Fruit fly (Drosophila melanogaster): ENCODE measurements around the gene gskt.

gskt gene

dm6 chr3R:31384108-31384507 is 11.9 kb downstream of the gskt start (continued):
- TF ChIP-seq repo (GFP tag; optimal IDR thresholded peaks at IDR 0.05) (peak; percentile 94), CG3163 (GFP tag; optimal IDR thresholded peaks at IDR 0.05) (peak; percentile 89), Neu2 (GFP tag; optimal IDR thresholded peaks at IDR 0.05; ENCODE audit: borderline replicate concordance) (peak; percentile 77), mam (GFP tag; optimal IDR thresholded peaks at IDR 0.05) (peak; percentile 99), ken (GFP tag; IDR thresholded peaks at IDR 0.05) (peak; percentile 98), Nf-YA (GFP tag; IDR thresholded peaks at IDR 0.05) (peak; percentile 88), NC2α (GFP tag; optimal IDR thresholded peaks at IDR 0.05) (peak; percentile 96), CG6175 (GFP tag; IDR thresholded peaks at IDR 0.05) (peak; percentile 97), CG8388 (GFP tag; optimal IDR thresholded peaks at IDR 0.05) (peak; percentile 96), fd64A (GFP tag; optimal IDR thresholded peaks at IDR 0.05) (peak; percentile 86), wor (GFP tag; IDR thresholded peaks at IDR 0.05) (peak; percentile 95), Adf1 (GFP tag; IDR thresholded peaks at IDR 0.05) (peak; percentile 84), sc (optimal IDR thresholded peaks at IDR 0.05) (no peak), sc (GFP tag; optimal IDR thresholded peaks at IDR 0.05) (peak; percentile 91), tin (GFP tag; optimal IDR thresholded peaks at IDR 0.05) (peak; percentile 96), nerfin-2 (GFP tag; IDR thresholded peaks at IDR 0.05; ENCODE audit: partially characterized antibody) (no peak), CG10654 (GFP tag; optimal IDR thresholded peaks at IDR 0.05) (peak; percentile 96), CG9932 (GFP tag; IDR thresholded peaks at IDR 0.05) (peak; percentile 99), tup (GFP tag; optimal IDR thresholded peaks at IDR 0.05) (peak; percentile 87), abd-A (tag; optimal IDR thresholded peaks at IDR 0.05) (peak; percentile 24), Lhr (GFP tag; optimal IDR thresholded peaks at IDR 0.05) (peak; percentile 81), ab (GFP tag; optimal IDR thresholded peaks at IDR 0.05) (peak; percentile 90), CG8089 (GFP tag; optimal IDR thresholded peaks at IDR 0.05) (peak; percentile 95), crol (GFP tag; IDR thresholded peaks at IDR 0.05) (0 out of 2 replicates have a peak, but pooled peaks have one; percentile 39), slou (GFP tag; optimal IDR thresholded peaks at IDR 0.05) (peak; percentile 95), gcm2 (GFP tag; optimal IDR thresholded peaks at IDR 0.05) (peak; percentile 96), tap (tag; optimal IDR thresholded peaks at IDR 0.05) (peak; percentile 90), CG16815 (GFP tag; optimal IDR thresholded peaks at IDR 0.05) (peak; percentile 96), Rfx (GFP tag; IDR thresholded peaks at IDR 0.05) (peak; percentile 99), CHES-1-like (GFP tag; optimal IDR thresholded peaks at IDR 0.05) (peak; percentile 98), CG6813 (GFP tag; optimal IDR thresholded peaks at IDR 0.05) (peak; percentile 95), nmo (GFP tag; optimal IDR thresholded peaks at IDR 0.05) (peak; percentile 97), luna (GFP tag; optimal IDR thresholded peaks at IDR 0.05) (peak; percentile 91), CG10267 (tag; optimal IDR thresholded peaks at IDR 0.05) (peak; percentile 90), kay (GFP tag; optimal IDR thresholded peaks at IDR 0.05) (peak; percentile 97), CG11456 (GFP tag; IDR thresholded peaks at IDR 0.05) (peak; percentile 99), fu2 (GFP tag; optimal IDR thresholded peaks at IDR 0.05) (peak; percentile 98), Hmr (GFP tag; optimal IDR thresholded peaks at IDR 0.05) (peak; percentile 98), Pdp1 (GFP tag; optimal IDR thresholded peaks at IDR 0.05) (peak; percentile 95 to 98), CG1832 (GFP tag; optimal IDR thresholded peaks at IDR 0.05) (peak; percentile 42), bbx (GFP tag; IDR thresholded peaks at IDR 0.05; ENCODE audit: partially characterized antibody) (no peak), tll (GFP tag; optimal IDR thresholded peaks at IDR 0.05) (peak in 1 of 2 experiments; percentile 29), her (GFP tag; optimal IDR thresholded peaks at IDR 0.05) (peak; percentile 95), CG10431 (GFP tag; optimal IDR thresholded peaks at IDR 0.05) (peak; percentile 75), Fer1 (GFP tag; optimal IDR thresholded peaks at IDR 0.05) (peak; percentile 97), CG18619 (GFP tag; optimal IDR thresholded peaks at IDR 0.05) (peak; percentile 97), CG4854 (GFP tag; optimal IDR thresholded peaks at IDR 0.05) (peak; percentile 95), CG12236 (GFP tag; optimal IDR thresholded peaks at IDR 0.05) (peak; percentile 89), HmgZ (tag; optimal IDR thresholded peaks at IDR 0.05) (peak; percentile 97), MBD-R2 (GFP tag; IDR thresholded peaks at IDR 0.05) (peak; percentile 97), Fer3 (tag; optimal IDR thresholded peaks at IDR 0.05) (peak; percentile 95)
